Worm (Caenorhabditis elegans) whole organism, L2 larva: ENCODE measurements around the gene srg-48.

Source experiments
- C34F6.9 ChIP-seq: fragments of 150-350 bp; optimal IDR thresholded peaks from 2 replicates; lab custom pipeline; 2014; ENCODE audit warnings: missing biosample characterization, missing genetic modification characterization
- F13H6.1 ChIP-seq: sonication (generic microtip); optimal IDR thresholded peaks from 2 replicates; lab custom pipeline; 2016; ENCODE audit warnings: missing genetic modification characterization, missing compliant biosample characterization
- R02D3.7 ChIP-seq: fragments of 150-350 bp; optimal IDR thresholded peaks from 2 replicates; lab custom pipeline; 2014; ENCODE audit warnings: missing biosample characterization, missing genetic modification characterization
- Y55F3AM.14 ChIP-seq: fragments of 200-800 bp; sonication (Bioruptor generic); optimal IDR thresholded peaks from 2 replicates; lab custom pipeline; 2018; ENCODE audit warnings: mild to moderate bottlenecking, missing genetic modification characterization, missing compliant biosample characterization
- ZK546.5 ChIP-seq: sonication (generic microtip); optimal IDR thresholded peaks from 2 replicates; lab custom pipeline; 2017; ENCODE audit warnings: missing biosample characterization, missing genetic modification characterization
- alr-1 ChIP-seq: fragments of 150-350 bp; optimal IDR thresholded peaks from 2 replicates; lab custom pipeline; 2014; ENCODE audit warnings: missing biosample characterization, missing genetic modification characterization
- ama-1 ChIP-seq: fragments of 150-350 bp; optimal IDR thresholded peaks from 2 replicates; lab custom pipeline; 2018; ENCODE audit warnings: inconsistent platforms
- ceh-16 ChIP-seq: fragments of 150-350 bp; optimal IDR thresholded peaks from 2 replicates; lab custom pipeline; 2014; ENCODE audit warnings: missing biosample characterization, missing genetic modification characterization
- ceh-82 ChIP-seq: fragments of 150-350 bp; optimal IDR thresholded peaks from 2 replicates; lab custom pipeline; 2014; ENCODE audit warnings: missing biosample characterization, missing genetic modification characterization
- crh-2 ChIP-seq: sonication (generic microtip); optimal IDR thresholded peaks from 2 replicates; lab custom pipeline; 2017; ENCODE audit warnings: missing biosample characterization, missing genetic modification characterization
- dmd-4 ChIP-seq: sonication (generic microtip); optimal IDR thresholded peaks from 2 replicates; lab custom pipeline; 2017; ENCODE audit warnings: missing biosample characterization, missing genetic modification characterization
- egl-27 ChIP-seq: sonication (generic microtip); optimal IDR thresholded peaks from 3 replicates; lab custom pipeline; 2017; ENCODE audit warnings: missing biosample characterization, missing genetic modification reagents, missing genetic modification characterization
- elt-1 ChIP-seq: fragments of 150-350 bp; optimal IDR thresholded peaks from 2 replicates; lab custom pipeline; 2014; ENCODE audit warnings: missing biosample characterization, missing genetic modification characterization
- elt-3 ChIP-seq: sonication (generic microtip); optimal IDR thresholded peaks from 2 replicates; lab custom pipeline; 2017; ENCODE audit warnings: missing biosample characterization, missing genetic modification characterization
- fos-1 ChIP-seq: fragments of 150-350 bp; optimal IDR thresholded peaks from 2 replicates; lab custom pipeline; 2014; ENCODE audit warnings: missing biosample characterization, missing genetic modification characterization
- gmeb-1 ChIP-seq: fragments of 150-350 bp; optimal IDR thresholded peaks from 2 replicates; lab custom pipeline; 2014; ENCODE audit warnings: missing biosample characterization, missing genetic modification characterization
- lin-13 ChIP-seq: fragments of 150-350 bp; optimal IDR thresholded peaks from 2 replicates; lab custom pipeline; 2014; ENCODE audit warnings: missing biosample characterization, missing genetic modification reagents, missing genetic modification characterization
- lin-39 ChIP-seq: fragments of 150-350 bp; optimal IDR thresholded peaks from 2 replicates; lab custom pipeline; 2014; ENCODE audit warnings: missing biosample characterization, missing genetic modification reagents, missing genetic modification characterization
- lsy-2 ChIP-seq, 2 experiments: fragments of 150-350 bp in 1 of 2; sonication (generic microtip) in 1 of 2; optimal IDR thresholded peaks; 2 replicates each; lab custom pipeline; 2014 to 2017; ENCODE audit warnings: missing biosample characterization in 2 of 2, missing genetic modification characterization in 2 of 2
- mab-5 ChIP-seq: fragments of 150-350 bp; optimal IDR thresholded peaks from 2 replicates; lab custom pipeline; 2014; ENCODE audit warnings: missing biosample characterization, missing genetic modification characterization
- mbf-1 ChIP-seq: sonication (generic microtip); optimal IDR thresholded peaks from 2 replicates; lab custom pipeline; 2017; ENCODE audit warnings: missing biosample characterization, missing genetic modification characterization
- mdl-1 ChIP-seq, 2 experiments: fragments of 150-350 bp in 1 of 2; sonication (generic microtip) in 1 of 2; optimal IDR thresholded peaks; 2 replicates each; lab custom pipeline; 2017; ENCODE audit warnings: missing biosample characterization in 2 of 2, missing genetic modification characterization in 2 of 2
- nhr-10 ChIP-seq: sonication (generic microtip); optimal IDR thresholded peaks from 2 replicates; lab custom pipeline; 2017; ENCODE audit warnings: missing biosample characterization, missing genetic modification characterization
- nhr-11 ChIP-seq: fragments of 150-350 bp; optimal IDR thresholded peaks from 2 replicates; lab custom pipeline; 2014; ENCODE audit warnings: missing biosample characterization, missing genetic modification characterization
- nhr-12 ChIP-seq: fragments of 150-350 bp; optimal IDR thresholded peaks from 2 replicates; lab custom pipeline; 2014; ENCODE audit warnings: missing biosample characterization, missing genetic modification characterization
- nhr-129 ChIP-seq: fragments of 150-350 bp; optimal IDR thresholded peaks from 2 replicates; lab custom pipeline; 2014; ENCODE audit warnings: missing biosample characterization, missing genetic modification characterization
- nhr-21 ChIP-seq: fragments of 150-350 bp; optimal IDR thresholded peaks from 2 replicates; lab custom pipeline; 2014; ENCODE audit warnings: missing biosample characterization, missing genetic modification characterization
- nhr-23 ChIP-seq: fragments of 150-350 bp; optimal IDR thresholded peaks from 2 replicates; lab custom pipeline; 2014; ENCODE audit warnings: missing biosample characterization, missing genetic modification reagents, missing genetic modification characterization
- nhr-237 ChIP-seq: fragments of 150-350 bp; optimal IDR thresholded peaks from 2 replicates; lab custom pipeline; 2014; ENCODE audit warnings: missing biosample characterization, missing genetic modification characterization
- nhr-77 ChIP-seq: fragments of 150-350 bp; optimal IDR thresholded peaks from 2 replicates; lab custom pipeline; 2014; ENCODE audit warnings: missing biosample characterization, missing genetic modification characterization
- peb-1 ChIP-seq: fragments of 150-350 bp; optimal IDR thresholded peaks from 2 replicates; lab custom pipeline; 2014; ENCODE audit warnings: missing biosample characterization, missing genetic modification characterization
- sem-4 ChIP-seq: fragments of 150-350 bp; optimal IDR thresholded peaks from 2 replicates; lab custom pipeline; 2014; ENCODE audit warnings: missing biosample characterization, missing genetic modification reagents, missing genetic modification characterization
- sma-9 ChIP-seq, 2 experiments: fragments of 150-350 bp in 1 of 2; sonication (generic microtip) in 1 of 2; optimal IDR thresholded peaks; 2 replicates each; lab custom pipeline; 2014 to 2016; ENCODE audit warnings: missing genetic modification characterization in 2 of 2, mild to moderate bottlenecking in 1 of 2, missing biosample characterization in 1 of 2, missing compliant biosample characterization in 1 of 2, missing genetic modification reagents in 1 of 2, moderate library complexity in 1 of 2
- snpc-4 ChIP-seq: fragments of 150-350 bp; optimal IDR thresholded peaks from 2 replicates; lab custom pipeline; 2014; ENCODE audit warnings: missing biosample characterization, missing genetic modification characterization
- unc-39 ChIP-seq: fragments of 150-350 bp; optimal IDR thresholded peaks from 2 replicates; lab custom pipeline; 2014; ENCODE audit warnings: missing biosample characterization, missing genetic modification characterization
- unc-55 ChIP-seq: fragments of 150-350 bp; sonication (generic microtip); optimal IDR thresholded peaks from 3 replicates; lab custom pipeline; 2014; ENCODE audit warnings: missing biosample characterization, missing genetic modification reagents, missing genetic modification characterization
- ztf-4 ChIP-seq: fragments of 150-350 bp; optimal IDR thresholded peaks from 2 replicates; lab custom pipeline; 2014; ENCODE audit warnings: missing biosample characterization, missing genetic modification characterization

Gene srg-48

DNA sequence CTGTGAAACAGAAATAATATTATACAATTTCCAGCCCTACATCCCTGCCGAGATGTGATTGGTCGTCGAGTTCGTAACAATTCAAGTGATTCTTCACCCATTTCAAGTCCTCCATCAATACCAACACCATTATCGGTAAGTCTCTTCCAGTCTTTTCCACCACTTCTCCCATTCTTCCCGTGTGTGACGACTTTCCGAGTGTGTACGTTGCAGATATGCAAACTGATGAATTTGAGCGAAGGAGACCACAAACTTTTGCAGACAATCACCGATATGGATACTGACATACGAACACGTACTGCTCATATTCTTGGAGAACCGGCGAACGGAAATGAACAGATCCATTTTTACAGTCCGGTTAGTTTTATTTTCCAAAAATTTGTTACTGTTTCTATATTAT, 20.7 kb upstream of the srg-48 start:
- TF ChIP-seq ama-1 (lab: Kevin White, UChicago) (peak; percentile 79), mdl-1 (tag; optimal IDR thresholded peaks at IDR 0.05; lab: Kevin White, UChicago) (no peak)

DNA sequence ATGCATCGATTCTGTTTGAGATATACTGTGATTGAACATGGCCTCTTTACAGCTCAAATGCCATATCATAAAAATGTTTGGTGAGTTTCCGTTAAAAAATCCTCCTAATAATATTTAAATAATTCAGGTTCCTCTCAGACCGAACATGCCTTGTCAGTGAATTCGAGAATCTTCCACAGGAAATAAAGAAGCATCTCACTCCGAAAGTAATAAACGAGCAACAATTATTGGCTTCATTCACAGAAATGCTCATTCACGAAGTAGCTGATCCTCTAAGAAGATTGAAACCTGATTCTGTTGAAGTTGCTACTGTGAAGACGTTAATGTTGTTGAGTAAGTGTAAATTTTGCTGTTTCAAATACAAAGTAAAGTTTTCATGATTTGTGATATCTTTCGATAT, 20.1 kb upstream of the srg-48 start:
- TF ChIP-seq nhr-77 (tag; lab: Kevin White, UChicago) (no peak), alr-1 (tag; lab: Kevin White, UChicago) (no peak), nhr-129 (no peak), ceh-16 (tag; lab: Kevin White, UChicago) (no peak), crh-2 (tag; lab: Kevin White, UChicago) (no peak)

- TF ChIP-seq ztf-4 (tag; lab: Kevin White, UChicago) (no peak), nhr-10 (no peak), nhr-23 (tag; lab: Kevin White, UChicago) (no peak), nhr-12 (tag; lab: Kevin White, UChicago) (no peak), ceh-16 (tag; lab: Kevin White, UChicago) (no peak), F13H6.1 (no peak), ama-1 (lab: Kevin White, UChicago) (no peak), peb-1 (no peak), sma-9 (GFP tag; optimal IDR thresholded peaks at IDR 0.05; lab: Kevin White, UChicago) (no peak), sma-9 (tag; optimal IDR thresholded peaks at IDR 0.05; lab: Kevin White, UChicago) (no peak), Y55F3AM.14 (GFP tag; lab: Kevin White, UChicago) (no peak), mbf-1 (tag; lab: Kevin White, UChicago) (no peak), lsy-2 (tag; optimal IDR thresholded peaks at IDR 0.05; lab: Kevin White, UChicago) (no peak), egl-27 (no peak), dmd-4 (tag; lab: Kevin White, UChicago) (no peak), R02D3.7 (tag; lab: Kevin White, UChicago) (no peak), elt-3 (tag; lab: Kevin White, UChicago) (no peak), unc-55 (GFP tag; lab: Kevin White, UChicago) (no peak), nhr-77 (tag; lab: Kevin White, UChicago) (no peak), lin-39 (tag; lab: Kevin White, UChicago) (no peak)
- TF ChIP-seq, all 48 proteins: peak for 0
These were observed 14.5 kb upstream of the srg-48 start, which contains the start of gene srx-50 for ce11 chrIV:7057677-7058076. srx-50 (plus strand) TSS chrIV:7057977.

ce11 chrIV:7062697-7063096, 9.5 kb upstream of the srg-48 start:
- no peak for TF ChIP-seq Y55F3AM.14 (GFP tag; lab: Kevin White, UChicago)
- no peak for TF ChIP-seq nhr-237
- TF ChIP-seq nhr-21 (tag; lab: Kevin White, UChicago), result no peak
- no peak for TF ChIP-seq ceh-16 (tag; lab: Kevin White, UChicago)
- TF ChIP-seq unc-39 (tag; lab: Kevin White, UChicago), result no peak
- no peak for TF ChIP-seq ZK546.5 (tag; lab: Kevin White, UChicago)

DNA sequence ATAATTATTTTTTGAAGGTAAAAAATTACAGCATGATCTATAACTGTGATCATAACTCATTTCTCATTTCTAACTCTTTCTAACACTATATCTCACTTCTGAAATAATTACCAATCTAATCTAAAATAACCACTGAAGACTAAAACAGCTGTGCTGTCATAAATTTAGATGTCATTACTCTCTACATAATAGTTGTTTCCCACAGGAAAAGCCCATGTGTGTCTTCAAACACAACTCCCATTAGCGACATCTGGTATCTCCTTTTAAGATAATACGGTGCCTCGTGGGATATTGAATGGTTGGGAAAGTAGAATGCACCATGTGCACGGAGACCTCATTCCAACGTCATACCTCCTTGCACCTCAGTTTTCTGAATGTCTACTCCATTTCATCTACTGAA, 7.2 kb upstream of the srg-48 start, which contains the start of gene Y43B11AL.1:
Gene Y43B11AL.1, plus strand, starts transcription at position 301 of the 400 bp plus-strand sequence.
- TF ChIP-seq nhr-237 (no peak), lsy-2 (tag; optimal IDR thresholded peaks at IDR 0.05; lab: Kevin White, UChicago) (no peak), ZK546.5 (tag; lab: Kevin White, UChicago) (no peak), nhr-21 (tag; lab: Kevin White, UChicago) (no peak), fos-1 (tag; lab: Kevin White, UChicago) (no peak), nhr-11 (tag; lab: Kevin White, UChicago) (no peak), nhr-23 (tag; lab: Kevin White, UChicago) (no peak), elt-1 (tag; lab: Kevin White, UChicago) (no peak), F13H6.1 (no peak), peb-1 (no peak), mdl-1 (tag; optimal IDR thresholded peaks at IDR 0.05; lab: Kevin White, UChicago) (no peak), lin-13 (GFP tag; lab: Kevin White, UChicago) (no peak), mab-5 (tag; lab: Kevin White, UChicago) (no peak)
- TF ChIP-seq, all 48 proteins: peak for 0

ce11 chrIV:7067446-7067845, 4.8 kb upstream of the srg-48 start:
- TF ChIP-seq ztf-4 (tag; lab: Kevin White, UChicago) (no peak), gmeb-1 (tag; lab: Kevin White, UChicago) (no peak), lsy-2 (tag; optimal IDR thresholded peaks at IDR 0.05; lab: Kevin White, UChicago) (no peak), sem-4 (tag; lab: Kevin White, UChicago) (no peak), peb-1 (no peak), alr-1 (tag; lab: Kevin White, UChicago) (no peak), Y55F3AM.14 (GFP tag; lab: Kevin White, UChicago) (no peak), nhr-10 (no peak), ceh-82 (tag; lab: Kevin White, UChicago) (no peak), nhr-129 (no peak), unc-55 (GFP tag; lab: Kevin White, UChicago) (no peak), snpc-4 (tag; lab: Kevin White, UChicago) (no peak), C34F6.9 (tag; lab: Kevin White, UChicago) (no peak)
